Worm (Caenorhabditis elegans): ENCODE measurements around the gene pqn-37.

- no peak for TF ChIP-seq nhr-237 (tag; optimal IDR thresholded peaks at IDR 0.05)
- no peak for TF ChIP-seq ama-1 (optimal IDR thresholded peaks at IDR 0.05)
- TF ChIP-seq zag-1 (tag; optimal IDR thresholded peaks at IDR 0.05), result no peak
- no peak for TF ChIP-seq pqm-1 (tag; optimal IDR thresholded peaks at IDR 0.05)
- TF ChIP-seq nhr-76 (tag; optimal IDR thresholded peaks at IDR 0.05), result no peak
- TF ChIP-seq unc-62 (GFP tag; optimal IDR thresholded peaks at IDR 0.05), result no peak
- no peak for TF ChIP-seq mml-1 (tag; optimal IDR thresholded peaks at IDR 0.05)
- TF ChIP-seq nhr-11 (tag; optimal IDR thresholded peaks at IDR 0.05), result no peak
- no peak for TF ChIP-seq R02D3.7 (tag; optimal IDR thresholded peaks at IDR 0.05)
- no peak for TF ChIP-seq nhr-77 (tag; optimal IDR thresholded peaks at IDR 0.05)
These were observed 45.9 kb upstream of the pqn-37 start, which contains the start of gene K09C4.2 for ce11 chrX:3296182-3296581.

Measured in whole organism, L3 larva.